Worm (Caenorhabditis elegans): Measurements from ENCODE around the gene C29E4.9.
A peak's percentile ranks its signal among the peaks of the same experiment; 100 is the strongest.

C29E4.9 gene

ce11 chrIII:7952077-7952765 lies 4.6 kb downstream of the C29E4.9 start, which contains the start of gene C29E4.15 (continued):
- TF ChIP-seq repo-1 (tag; optimal IDR thresholded peaks at IDR 0.05) (no peak), snpc-3.4 (tag; optimal IDR thresholded peaks at IDR 0.05) (peak; percentile 38), madf-8 (GFP tag; conservative IDR thresholded peaks at IDR 0.05) (no peak; the same call in 1 of the 2 replicates), Y67H2A.10 (GFP tag; conservative IDR thresholded peaks at IDR 0.05) (no peak), tbx-9 (tag; optimal IDR thresholded peaks at IDR 0.05; ENCODE audit: borderline replicate concordance) (no peak), dox-1 (GFP tag; IDR thresholded peaks at IDR 0.05) (0 out of 2 replicates have a peak, but pooled peaks have one; percentile 9), ZK185.1 (tag; optimal IDR thresholded peaks at IDR 0.05; ENCODE audit: poor library complexity, severe bottlenecking) (no peak), unc-62 (GFP tag; optimal IDR thresholded peaks at IDR 0.05) (no peak), hlh-12 (tag; optimal IDR thresholded peaks at IDR 0.05) (no peak), mcd-1 (GFP tag; IDR thresholded peaks at IDR 0.05) (no peak), ceh-27 (GFP tag; optimal IDR thresholded peaks at IDR 0.05) (no peak), B0019.2 (GFP tag; conservative IDR thresholded peaks at IDR 0.05) (no peak), lin-54 (GFP tag; optimal IDR thresholded peaks at IDR 0.05) (peak; percentile 66), hsf-1 (GFP tag; IDR thresholded peaks at IDR 0.05) (no peak), Y53F4B.3 (GFP tag; IDR thresholded peaks at IDR 0.05) (no peak), attf-6 (GFP tag; IDR thresholded peaks at IDR 0.05) (no peak), madf-6 (GFP tag; IDR thresholded peaks at IDR 0.05) (peak; percentile 41; the same call in 1 of the 2 replicates), snpc-1.3 (tag; optimal IDR thresholded peaks at IDR 0.05; ENCODE audit: insufficient read depth) (no peak), lin-26 (GFP tag; IDR thresholded peaks at IDR 0.05) (no peak), nhr-80 (tag; optimal IDR thresholded peaks at IDR 0.05) (no peak), B0336.3 (GFP tag; IDR thresholded peaks at IDR 0.05) (no peak), efl-1 (GFP tag; optimal IDR thresholded peaks at IDR 0.05) (peak; percentile 44), snpc-4 (GFP tag; optimal IDR thresholded peaks at IDR 0.05) (no peak), snpc-4 (tag; optimal IDR thresholded peaks at IDR 0.05) (no peak), ztf-18 (tag; optimal IDR thresholded peaks at IDR 0.05) (no peak), nfyb-1 (GFP tag; IDR thresholded peaks at IDR 0.05) (no peak), F49E8.2 (tag; optimal IDR thresholded peaks at IDR 0.05; ENCODE audit: insufficient read depth) (no peak), tlf-1 (GFP tag; optimal IDR thresholded peaks at IDR 0.05) (no peak), cebp-2 (GFP tag; IDR thresholded peaks at IDR 0.05) (no peak), B0261.1 (tag; optimal IDR thresholded peaks at IDR 0.05) (no peak), ztf-6 (GFP tag; IDR thresholded peaks at IDR 0.05) (no peak)

- TF ChIP-seq ZK185.1 (tag; optimal IDR thresholded peaks at IDR 0.05; ENCODE audit: poor library complexity, severe bottlenecking) (no peak), nhr-80 (tag; optimal IDR thresholded peaks at IDR 0.05) (no peak), attf-5 (GFP tag; optimal IDR thresholded peaks at IDR 0.05) (no peak), somi-1 (GFP tag; optimal IDR thresholded peaks at IDR 0.05) (no peak), F39B2.1 (GFP tag; IDR thresholded peaks at IDR 0.05) (no peak), lsl-1 (GFP tag; optimal IDR thresholded peaks at IDR 0.05) (no peak), madf-3 (GFP tag; IDR thresholded peaks at IDR 0.05) (no peak), lin-26 (GFP tag; IDR thresholded peaks at IDR 0.05) (no peak), chd-7 (tag; optimal IDR thresholded peaks at IDR 0.05) (no peak), efl-1 (GFP tag; optimal IDR thresholded peaks at IDR 0.05) (no peak)
Observed at ce11 chrIII:7950447-7950846, 6.4 kb downstream of the C29E4.9 start.

Data from whole organism, young adult.